Worm (Caenorhabditis elegans): Measurements from ENCODE around the gene F19C7.4.

- TF ChIP-seq Y79H2A.3 (GFP tag; conservative IDR thresholded peaks at IDR 0.05) (no peak), ztf-3 (GFP tag; optimal IDR thresholded peaks at IDR 0.05) (no peak), F52B5.7 (tag; optimal IDR thresholded peaks at IDR 0.05) (no peak)
Observed at ce11 chrIV:4567343-4567742, 35.3 kb upstream of the F19C7.4 start, which contains the start of gene F28E10.4.
